Fruit fly (Drosophila melanogaster): ENCODE measurements around the gene CG31917.

CG31917 gene

dm6 chr2L:5043495-5044146 is 33.0 kb upstream of the CG31917 start (continued):
- no peak for TF ChIP-seq CG17361 (GFP tag; IDR thresholded peaks at IDR 0.05)
- no peak for TF ChIP-seq Bgb (GFP tag; IDR thresholded peaks at IDR 0.05; ENCODE audit: partially characterized antibody)
- no peak for TF ChIP-seq p53 (GFP tag; optimal IDR thresholded peaks at IDR 0.05)
- no peak for TF ChIP-seq trem (tag; optimal IDR thresholded peaks at IDR 0.05)
- no peak for TF ChIP-seq CG12659 (GFP tag; optimal IDR thresholded peaks at IDR 0.05)
- TF ChIP-seq Antp (GFP tag; optimal IDR thresholded peaks at IDR 0.05), result peak; percentile 32
- peak; percentile 56 for TF ChIP-seq ci (GFP tag; IDR thresholded peaks at IDR 0.05)
- peak; percentile 50 for TF ChIP-seq abd-A (tag; optimal IDR thresholded peaks at IDR 0.05)
- TF ChIP-seq trh (GFP tag; optimal IDR thresholded peaks at IDR 0.05), result no peak
- TF ChIP-seq CG18011 (GFP tag; optimal IDR thresholded peaks at IDR 0.05), result no peak
- no peak for TF ChIP-seq H15 (GFP tag; IDR thresholded peaks at IDR 0.05)
- TF ChIP-seq Ravus (GFP tag; IDR thresholded peaks at IDR 0.05), result no peak
- no peak for TF ChIP-seq her (GFP tag; optimal IDR thresholded peaks at IDR 0.05)
- peak; percentile 4 for TF ChIP-seq CG15601 (tag; optimal IDR thresholded peaks at IDR 0.05)
- no peak for TF ChIP-seq lola (GFP tag; optimal IDR thresholded peaks at IDR 0.05)
- 0 out of 2 replicates have a peak, but pooled peaks have one; percentile 14 for TF ChIP-seq CG32772 (GFP tag; IDR thresholded peaks at IDR 0.05)
- no peak for TF ChIP-seq br (optimal IDR thresholded peaks at IDR 0.05)
- no peak for TF ChIP-seq CG8478 (optimal IDR thresholded peaks at IDR 0.05)
- TF ChIP-seq CG3065 (GFP tag; optimal IDR thresholded peaks at IDR 0.05), result no peak
- TF ChIP-seq stc (GFP tag; IDR thresholded peaks at IDR 0.05), result peak; percentile 60
- TF ChIP-seq CG17568 (GFP tag; optimal IDR thresholded peaks at IDR 0.05), result no peak
- 0 out of 2 replicates have a peak, but pooled peaks have one; percentile 18 for TF ChIP-seq Taf1 (GFP tag; IDR thresholded peaks at IDR 0.05)
- TF ChIP-seq Hr3 (GFP tag; optimal IDR thresholded peaks at IDR 0.05), result peak; percentile 64
- no peak for TF ChIP-seq NK7.1 (GFP tag; optimal IDR thresholded peaks at IDR 0.05)
- no peak for TF ChIP-seq CG12219 (GFP tag; optimal IDR thresholded peaks at IDR 0.05)
- no peak for TF ChIP-seq sc (optimal IDR thresholded peaks at IDR 0.05)
- TF ChIP-seq sc (GFP tag; optimal IDR thresholded peaks at IDR 0.05), result no peak
- no peak for TF ChIP-seq CG6254 (GFP tag; optimal IDR thresholded peaks at IDR 0.05)
- TF ChIP-seq Gsc (GFP tag; IDR thresholded peaks at IDR 0.05), result no peak
- TF ChIP-seq inv (GFP tag; IDR thresholded peaks at IDR 0.05; ENCODE audit: partially characterized antibody), result no peak
- no peak for TF ChIP-seq dan (GFP tag; IDR thresholded peaks at IDR 0.05)
- no peak for TF ChIP-seq nau (GFP tag; optimal IDR thresholded peaks at IDR 0.05)
- peak; percentile 50 for TF ChIP-seq CG18619 (GFP tag; optimal IDR thresholded peaks at IDR 0.05)
- peak; percentile 63 for TF ChIP-seq Atf6 (GFP tag; IDR thresholded peaks at IDR 0.05)
- TF ChIP-seq CG9797 (GFP tag; optimal IDR thresholded peaks at IDR 0.05), result no peak
- TF ChIP-seq bab2 (GFP tag; optimal IDR thresholded peaks at IDR 0.05), result no peak
- 0 out of 2 replicates have a peak, but pooled peaks have one; percentile 23 for TF ChIP-seq H2.0 (GFP tag; IDR thresholded peaks at IDR 0.05)
- no peak for TF ChIP-seq Sin3A (optimal IDR thresholded peaks at IDR 0.05)
- peak; percentile 92 for TF ChIP-seq Ets65A (GFP tag)
- peak; percentile 23 for TF ChIP-seq pho (GFP tag; optimal IDR thresholded peaks at IDR 0.05)
- TF ChIP-seq Max (GFP tag; optimal IDR thresholded peaks at IDR 0.05), result no peak
- TF ChIP-seq CG10147 (GFP tag; optimal IDR thresholded peaks at IDR 0.05), result no peak
- peak; percentile 17 to 33 for TF ChIP-seq bsh (GFP tag; optimal IDR thresholded peaks at IDR 0.05)
- no peak for TF ChIP-seq ara (GFP tag; IDR thresholded peaks at IDR 0.05)
- peak; percentile 53 for TF ChIP-seq Oli (tag; optimal IDR thresholded peaks at IDR 0.05)
- TF ChIP-seq tio (GFP tag; optimal IDR thresholded peaks at IDR 0.05), result no peak
- no peak for TF ChIP-seq disco-r (GFP tag; optimal IDR thresholded peaks at IDR 0.05)
- TF ChIP-seq CG13123 (GFP tag; optimal IDR thresholded peaks at IDR 0.05), result no peak
- TF ChIP-seq ac (GFP tag; optimal IDR thresholded peaks at IDR 0.05), result no peak
- no peak for TF ChIP-seq CG11723 (GFP tag; optimal IDR thresholded peaks at IDR 0.05)
- TF ChIP-seq CG34376 (GFP tag; optimal IDR thresholded peaks at IDR 0.05), result no peak
- 0 out of 2 replicates have a peak, but pooled peaks have one; percentile 32 for TF ChIP-seq Rx (GFP tag; IDR thresholded peaks at IDR 0.05)

Data from whole organism, embryonic.